Fruit fly (Drosophila melanogaster) whole organism, embryonic: ENCODE data around the gene scaf6.

Experiments
- CG10147 ChIP-seq: fragments of 200-800 bp; sonication (Bioruptor generic); optimal IDR thresholded peaks from 2 replicates; lab custom pipeline; 2019; ENCODE audit warnings: missing biosample characterization, mild to moderate bottlenecking, missing genetic modification characterization, moderate library complexity
- CG17612 ChIP-seq: fragments of 200-800 bp; sonication (Bioruptor generic); IDR thresholded peaks from 2 replicates; pipeline ENCODE4 v1.3.6; 2022; ENCODE audit warnings: missing biosample characterization, missing genetic modification characterization
- CG30431 ChIP-seq: fragments of 200-800 bp; sonication (Bioruptor generic); optimal IDR thresholded peaks from 2 replicates; lab custom pipeline; 2017; ENCODE audit warnings: missing biosample characterization, missing genetic modification characterization
- CG6272 ChIP-seq: fragments of 200-800 bp; sonication (Bioruptor generic); IDR thresholded peaks from 2 replicates; pipeline ENCODE4 v1.3.6; 2022; ENCODE audit warnings: missing biosample characterization, missing genetic modification characterization
- CG6791 ChIP-seq: fragments of 200-800 bp; sonication (Bioruptor generic); IDR thresholded peaks from 3 replicates; pipeline ENCODE4 v1.3.6; 2022; ENCODE audit warnings: missing biosample characterization, missing genetic modification characterization; ENCODE audit not compliant: partially characterized antibody
- CHES-1-like ChIP-seq: fragments of 200-800 bp; sonication (Bioruptor generic); optimal IDR thresholded peaks from 2 replicates; lab custom pipeline; 2016; ENCODE audit warnings: missing biosample characterization, missing genetic modification characterization
- Ets97D ChIP-seq: fragments of 200-800 bp; sonication (Bioruptor generic); optimal IDR thresholded peaks from 3 replicates; lab custom pipeline; 2016; ENCODE audit warnings: missing biosample characterization, missing genetic modification characterization
- Usf ChIP-seq: fragments of 200-800 bp; sonication (Bioruptor generic); optimal IDR thresholded peaks from 2 replicates; lab custom pipeline; 2017; ENCODE audit warnings: missing genotype, missing biosample characterization, missing genetic modification characterization
- al ChIP-seq: fragments of 200-800 bp; sonication (Bioruptor generic); IDR thresholded peaks from 2 replicates; pipeline ENCODE4 v1.3.6; 2022; ENCODE audit warnings: missing biosample characterization, missing genetic modification characterization
- ara ChIP-seq: fragments of 200-800 bp; sonication (Bioruptor generic); IDR thresholded peaks from 2 replicates; pipeline ENCODE4 v1.3.6; 2022; ENCODE audit warnings: missing biosample characterization, missing genetic modification characterization
- chinmo ChIP-seq: fragments of 200-800 bp; sonication (Bioruptor generic); IDR thresholded peaks from 4 replicates; pipeline ENCODE4 v1.3.6; 2022; ENCODE audit warnings: missing biosample characterization, missing genetic modification characterization; ENCODE audit not compliant: partially characterized antibody
- psq ChIP-seq: fragments of 200-800 bp; sonication (Bioruptor generic); optimal IDR thresholded peaks from 2 replicates; lab custom pipeline; 2017; ENCODE audit warnings: missing biosample characterization, missing genetic modification characterization
- sima ChIP-seq: fragments of 200-800 bp; sonication (Bioruptor generic); optimal IDR thresholded peaks from 2 replicates; lab custom pipeline; 2016; ENCODE audit warnings: missing biosample characterization, missing genetic modification characterization
- stwl ChIP-seq: fragments of 200-800 bp; sonication (Bioruptor generic); optimal IDR thresholded peaks from 3 replicates; lab custom pipeline; 2018; ENCODE audit warnings: missing biosample characterization, mild to moderate bottlenecking, missing genetic modification characterization, moderate library complexity

- TF ChIP-seq sima (GFP tag; lab: Kevin White, UChicago), result no peak
- no peak for TF ChIP-seq CG10147
- no peak for TF ChIP-seq CG6791 (GFP tag; lab: Robert Waterston, UW)
- no peak for TF ChIP-seq stwl (tag; lab: Kevin White, UChicago)
- TF ChIP-seq al, result no peak
- TF ChIP-seq CG17612 (GFP tag; lab: Robert Waterston, UW), result no peak
- TF ChIP-seq chinmo (GFP tag; lab: Robert Waterston, UW), result peak; percentile 74; the same call in 1 of the 4 replicates
- TF ChIP-seq ara (GFP tag; lab: Robert Waterston, UW), result no peak
- TF ChIP-seq Usf, result no peak
- TF ChIP-seq CG6272 (GFP tag; lab: Robert Waterston, UW), result no peak
- TF ChIP-seq CG30431 (GFP tag; lab: Kevin White, UChicago), result no peak
- no peak for TF ChIP-seq psq (GFP tag; lab: Kevin White, UChicago)
- TF ChIP-seq CHES-1-like (GFP tag; lab: Kevin White, UChicago), result no peak
- TF ChIP-seq Ets97D (GFP tag; lab: Kevin White, UChicago), result no peak
Measured at dm6 chr3L:17031971-17032370, 10.4 kb downstream of the scaf6 start, which contains the start of gene Ilp8.
